Worm (Caenorhabditis elegans) whole organism, L1 larva: ENCODE results near the gene Y39A1A.18.

Experiments
- C16A3.4 ChIP-seq: fragments of 150-350 bp; optimal IDR thresholded peaks from 2 replicates; lab custom pipeline; 2014; ENCODE audit warnings: missing biosample characterization, missing genetic modification characterization
- C34B4.2 ChIP-seq: sonication (generic microtip); optimal IDR thresholded peaks from 2 replicates; lab custom pipeline; 2017; ENCODE audit warnings: mild to moderate bottlenecking, missing genetic modification characterization, missing compliant biosample characterization
- F16B12.6 ChIP-seq: fragments of 150-350 bp; optimal IDR thresholded peaks from 2 replicates; lab custom pipeline; 2014; ENCODE audit warnings: missing biosample characterization, missing genetic modification characterization
- Y116A8C.19 ChIP-seq: sonication (generic microtip); optimal IDR thresholded peaks from 2 replicates; lab custom pipeline; 2016; ENCODE audit warnings: missing compliant biosample characterization, missing genetic modification characterization, borderline replicate concordance
- aly-2 ChIP-seq: fragments of 150-350 bp; optimal IDR thresholded peaks from 2 replicates; lab custom pipeline; 2014; ENCODE audit warnings: missing biosample characterization, missing genetic modification characterization
- ceh-63 ChIP-seq: fragments of 200-800 bp; sonication (Bioruptor generic); optimal IDR thresholded peaks from 2 replicates; lab custom pipeline; 2018; ENCODE audit warnings: mild to moderate bottlenecking, missing genetic modification characterization, missing compliant biosample characterization
- ceh-82 ChIP-seq, 3 experiments: fragments of 150-350 bp in 1 of 3; sonication (generic microtip) in 2 of 3; optimal IDR thresholded peaks; 2 replicates each; lab custom pipeline; 2014 to 2017; ENCODE audit warnings: missing biosample characterization in 3 of 3, missing genetic modification characterization in 3 of 3
- ceh-88 ChIP-seq: fragments of 200-800 bp; sonication (Bioruptor generic); IDR thresholded peaks from 2 replicates; pipeline ENCODE4 v1.3.6; 2022; ENCODE audit warnings: missing genetic modification characterization, missing compliant biosample characterization
- efl-1 ChIP-seq, 4 experiments: fragments of 150-350 bp; optimal IDR thresholded peaks in 3 of 4; peaks in 1 of 4; 1 replicate in 1 of 4; 2 replicates in 3 of 4; lab custom pipeline; 2014; ENCODE audit warnings: missing biosample characterization in 2 of 4, missing genetic modification characterization in 2 of 4, missing genetic modification reagents in 2 of 4
- efl-3 ChIP-seq: fragments of 200-800 bp; sonication (Bioruptor generic); optimal IDR thresholded peaks from 2 replicates; lab custom pipeline; 2018; ENCODE audit warnings: mild to moderate bottlenecking, missing genetic modification characterization, missing compliant biosample characterization
- egl-13 ChIP-seq: sonication (generic microtip); optimal IDR thresholded peaks from 2 replicates; lab custom pipeline; 2016; ENCODE audit warnings: missing genotype, missing genetic modification reagents, missing genetic modification characterization, missing compliant biosample characterization
- elt-3 ChIP-seq, 6 experiments: fragments of 150-350 bp in 1 of 6; sonication (generic microtip); optimal IDR thresholded peaks; 2 replicates each; lab custom pipeline; 2017 to 2018; ENCODE audit warnings: missing biosample characterization in 6 of 6, missing genetic modification characterization in 6 of 6, inconsistent platforms in 1 of 6
- fkh-10 ChIP-seq: sonication (generic microtip); optimal IDR thresholded peaks from 2 replicates; lab custom pipeline; 2017; ENCODE audit warnings: missing biosample characterization, missing genetic modification reagents, missing genetic modification characterization
- grh-1 ChIP-seq: fragments of 200-800 bp; sonication (Bioruptor generic); IDR thresholded peaks from 2 replicates; pipeline ENCODE4 v1.3.6; 2022; ENCODE audit warnings: missing genetic modification reagents, missing genetic modification characterization, missing compliant biosample characterization
- hlh-17 ChIP-seq: fragments of 200-800 bp; sonication (Bioruptor generic); optimal IDR thresholded peaks from 2 replicates; lab custom pipeline; 2018; ENCODE audit warnings: missing genetic modification characterization, mild to moderate bottlenecking, missing compliant biosample characterization, moderate library complexity, borderline replicate concordance
- irx-1 ChIP-seq: sonication (generic microtip); optimal IDR thresholded peaks from 2 replicates; lab custom pipeline; 2016; ENCODE audit warnings: missing genetic modification characterization, missing compliant biosample characterization
- isw-1 ChIP-seq: fragments of 200-800 bp; sonication (Bioruptor generic); IDR thresholded peaks from 2 replicates; pipeline ENCODE4 v1.3.6; 2022; ENCODE audit warnings: missing genetic modification characterization, missing compliant biosample characterization
- jun-1 ChIP-seq: fragments of 150-350 bp; optimal IDR thresholded peaks from 2 replicates; lab custom pipeline; 2014; ENCODE audit warnings: missing biosample characterization, missing genetic modification reagents, missing genetic modification characterization
- lin-14 ChIP-seq: fragments of 200-800 bp; sonication (Bioruptor generic); optimal IDR thresholded peaks from 2 replicates; lab custom pipeline; 2018; ENCODE audit warnings: mild to moderate bottlenecking, missing genetic modification characterization, moderate library complexity, missing compliant biosample characterization
- lin-15B ChIP-seq: fragments of 150-350 bp; sonication (generic microtip); optimal IDR thresholded peaks from 3 replicates; lab custom pipeline; 2014; ENCODE audit warnings: missing biosample characterization, missing genetic modification characterization
- lin-35 ChIP-seq, 2 experiments: fragments of 150-350 bp; optimal IDR thresholded peaks; 2 replicates each; lab custom pipeline; 2014; ENCODE audit warnings: missing biosample characterization in 2 of 2, missing genetic modification characterization in 2 of 2, missing genetic modification reagents in 2 of 2
- lir-3 ChIP-seq: sonication (generic microtip); optimal IDR thresholded peaks from 2 replicates; lab custom pipeline; 2016; ENCODE audit warnings: mild to moderate bottlenecking, missing genetic modification characterization, moderate library complexity, missing compliant biosample characterization; ENCODE audit not compliant: poor library complexity
- mab-9 ChIP-seq: fragments of 200-800 bp; sonication (Bioruptor generic); IDR thresholded peaks from 2 replicates; pipeline ENCODE4 v1.3.6; 2022; ENCODE audit warnings: missing genetic modification reagents, missing genetic modification characterization, missing compliant biosample characterization
- mdl-1 ChIP-seq, 2 experiments: fragments of 150-350 bp; optimal IDR thresholded peaks; 2 replicates each; lab custom pipeline; 2014 to 2017; ENCODE audit warnings: missing biosample characterization in 2 of 2, missing genetic modification characterization in 2 of 2, inconsistent platforms in 1 of 2
- mef-2 ChIP-seq: fragments of 150-350 bp; optimal IDR thresholded peaks from 2 replicates; lab custom pipeline; 2014; ENCODE audit warnings: missing biosample characterization, missing genetic modification characterization
- mep-1 ChIP-seq: fragments of 150-350 bp; optimal IDR thresholded peaks from 2 replicates; lab custom pipeline; 2014; ENCODE audit warnings: missing biosample characterization, missing genetic modification characterization
- nhr-11 ChIP-seq: fragments of 150-350 bp; optimal IDR thresholded peaks from 2 replicates; lab custom pipeline; 2014; ENCODE audit warnings: missing biosample characterization, missing genetic modification characterization
- nhr-12 ChIP-seq: sonication (generic microtip); optimal IDR thresholded peaks from 2 replicates; lab custom pipeline; 2017; ENCODE audit warnings: missing biosample characterization, missing genetic modification characterization
- nhr-20 ChIP-seq: sonication (generic microtip); optimal IDR thresholded peaks from 2 replicates; lab custom pipeline; 2016; ENCODE audit warnings: mild to moderate bottlenecking, missing genetic modification characterization, missing compliant biosample characterization
- nhr-237 ChIP-seq: fragments of 150-350 bp; optimal IDR thresholded peaks from 2 replicates; lab custom pipeline; 2014; ENCODE audit warnings: missing biosample characterization, missing genetic modification characterization
- nhr-71 ChIP-seq: sonication (generic microtip); optimal IDR thresholded peaks from 2 replicates; lab custom pipeline; 2016; ENCODE audit warnings: mild to moderate bottlenecking, missing genetic modification characterization, moderate library complexity, missing compliant biosample characterization
- nhr-77 ChIP-seq: fragments of 150-350 bp; optimal IDR thresholded peaks from 2 replicates; lab custom pipeline; 2014; ENCODE audit warnings: missing biosample characterization, missing genetic modification characterization
- nhr-84 ChIP-seq: sonication (generic microtip); optimal IDR thresholded peaks from 2 replicates; lab custom pipeline; 2017; ENCODE audit warnings: missing biosample characterization, missing genetic modification characterization
- nhr-85 ChIP-seq: sonication (generic microtip); peaks from one replicate; lab custom pipeline; 2016; ENCODE audit warnings: missing genetic modification characterization, inconsistent platforms, missing compliant biosample characterization
- nhr-90 ChIP-seq: sonication (generic microtip); optimal IDR thresholded peaks from 2 replicates; lab custom pipeline; 2016; ENCODE audit warnings: mild to moderate bottlenecking, missing genetic modification characterization, missing compliant biosample characterization; ENCODE audit not compliant: poor library complexity
- pqm-1 ChIP-seq: sonication (generic microtip); optimal IDR thresholded peaks from 3 replicates; lab custom pipeline; 2017; ENCODE audit warnings: missing biosample characterization, missing genetic modification characterization
- snpc-4 ChIP-seq: fragments of 150-350 bp; optimal IDR thresholded peaks from 2 replicates; lab custom pipeline; 2014; ENCODE audit warnings: missing biosample characterization, missing genetic modification characterization
- snu-23 ChIP-seq: sonication (generic microtip); optimal IDR thresholded peaks from 2 replicates; lab custom pipeline; 2016; ENCODE audit warnings: missing genetic modification characterization, missing compliant biosample characterization
- sox-4 ChIP-seq: sonication (generic microtip); optimal IDR thresholded peaks from 2 replicates; lab custom pipeline; 2016; ENCODE audit warnings: missing genetic modification characterization, missing compliant biosample characterization
- sup-37 ChIP-seq: fragments of 200-800 bp; sonication (Bioruptor generic); optimal IDR thresholded peaks from 2 replicates; lab custom pipeline; 2018; ENCODE audit warnings: mild to moderate bottlenecking, missing genetic modification characterization, missing compliant biosample characterization
- swsn-7 ChIP-seq: sonication (generic microtip); optimal IDR thresholded peaks from 2 replicates; lab custom pipeline; 2016; ENCODE audit warnings: missing genetic modification characterization, missing compliant biosample characterization
- tbx-2 ChIP-seq: sonication (generic microtip); optimal IDR thresholded peaks from 2 replicates; lab custom pipeline; 2016; ENCODE audit warnings: missing genetic modification characterization, missing compliant biosample characterization
- unc-130 ChIP-seq: fragments of 150-350 bp; optimal IDR thresholded peaks from 2 replicates; lab custom pipeline; 2017; ENCODE audit warnings: missing biosample characterization, missing genetic modification characterization, inconsistent platforms
- unc-30 ChIP-seq: sonication (generic microtip); optimal IDR thresholded peaks from 2 replicates; lab custom pipeline; 2017; ENCODE audit warnings: missing biosample characterization, missing genetic modification characterization
- unc-98 ChIP-seq: fragments of 200-800 bp; sonication (Bioruptor generic); IDR thresholded peaks from 2 replicates; pipeline ENCODE4 v1.3.6; 2022; ENCODE audit warnings: missing genetic modification characterization, missing compliant biosample characterization
- vab-15 ChIP-seq: sonication (generic microtip); optimal IDR thresholded peaks from 2 replicates; lab custom pipeline; 2017; ENCODE audit warnings: missing genotype, mild to moderate bottlenecking, missing genetic modification characterization, missing compliant biosample characterization
- xbp-1 ChIP-seq: sonication (generic microtip); optimal IDR thresholded peaks from 2 replicates; lab custom pipeline; 2016; ENCODE audit warnings: missing genetic modification characterization, missing compliant biosample characterization
- zip-4 ChIP-seq: fragments of 200-800 bp; sonication (Bioruptor generic); optimal IDR thresholded peaks from 2 replicates; lab custom pipeline; 2018; ENCODE audit warnings: mild to moderate bottlenecking, missing genetic modification characterization, moderate library complexity, missing compliant biosample characterization
- ztf-4 ChIP-seq: fragments of 150-350 bp; optimal IDR thresholded peaks from 2 replicates; lab custom pipeline; 2014; ENCODE audit warnings: missing biosample characterization, missing genetic modification characterization

Y39A1A.18 gene

ce11 chrIII:10707461-10707860 lies 13.2 kb upstream of the Y39A1A.18 start, which contains the start of gene mrpl-12:
Gene mrpl-12 (plus strand): TSS chrIII:10707761.
- TF ChIP-seq unc-130 (no peak), efl-1 (optimal IDR thresholded peaks at IDR 0.05; lab: Kevin White, UChicago) (no peak), efl-1 (GFP tag; optimal IDR thresholded peaks at IDR 0.05 in 1 of 2; lab: Kevin White, UChicago) (no peak), lir-3 (tag; lab: Kevin White, UChicago) (no peak), egl-13 (tag; lab: Kevin White, UChicago) (no peak)

- peak; percentile 84 to 86 for TF ChIP-seq efl-1 (optimal IDR thresholded peaks at IDR 0.05; lab: Kevin White, UChicago)
- peak; percentile 80 to 98 for TF ChIP-seq efl-1 (GFP tag; optimal IDR thresholded peaks at IDR 0.05 in 1 of 2; lab: Kevin White, UChicago)
- TF ChIP-seq mab-9 (GFP tag; lab: Robert Waterston, UW), result peak; percentile 80
- no peak for TF ChIP-seq lin-14 (GFP tag; lab: Kevin White, UChicago)
- no peak for TF ChIP-seq pqm-1
- TF ChIP-seq snpc-4 (tag; lab: Kevin White, UChicago), result peak; percentile 79
- peak; percentile 86 for TF ChIP-seq swsn-7 (tag; lab: Kevin White, UChicago)
- no peak for TF ChIP-seq lir-3 (tag; lab: Kevin White, UChicago)
- TF ChIP-seq unc-130, result peak; percentile 73
- TF ChIP-seq jun-1 (tag; lab: Kevin White, UChicago), result peak; percentile 81
- peak; percentile 84 for TF ChIP-seq nhr-77 (tag; lab: Kevin White, UChicago)
- peak; percentile 87 for TF ChIP-seq tbx-2 (tag; lab: Kevin White, UChicago)
- peak; percentile 83 for TF ChIP-seq xbp-1
- peak; percentile 90 for TF ChIP-seq snu-23 (GFP tag; lab: Kevin White, UChicago)
- TF ChIP-seq sup-37 (GFP tag; lab: Kevin White, UChicago), result peak; percentile 70
- peak; percentile 75 for TF ChIP-seq grh-1 (GFP tag; lab: Robert Waterston, UW)
- TF ChIP-seq mef-2 (tag; lab: Kevin White, UChicago), result peak; percentile 33
- peak; percentile 76 for TF ChIP-seq zip-4 (GFP tag; lab: Kevin White, UChicago)
- peak; percentile 87 for TF ChIP-seq fkh-10 (GFP tag; lab: Kevin White, UChicago)
- peak; percentile 89 for TF ChIP-seq nhr-71
- peak; percentile 69 for TF ChIP-seq lin-15B (tag; lab: Kevin White, UChicago)
- no peak for TF ChIP-seq hlh-17 (GFP tag; lab: Kevin White, UChicago)
- peak; percentile 20 for TF ChIP-seq C34B4.2
- TF ChIP-seq F16B12.6 (tag; lab: Kevin White, UChicago), result peak; percentile 73
- peak; percentile 71 for TF ChIP-seq C16A3.4
- TF ChIP-seq nhr-11, result peak; percentile 35
- no peak for TF ChIP-seq nhr-237
- TF ChIP-seq elt-3 (tag; optimal IDR thresholded peaks at IDR 0.05; lab: Kevin White, UChicago), result peak in 2 of 6 experiments; percentile 7 to 22
- TF ChIP-seq unc-98 (GFP tag; lab: Robert Waterston, UW), result no peak
- peak; percentile 46 for TF ChIP-seq efl-3
- TF ChIP-seq nhr-12, result no peak
- no peak for TF ChIP-seq nhr-84 (tag; lab: Kevin White, UChicago)
- peak; percentile 86 for TF ChIP-seq nhr-90
- TF ChIP-seq isw-1 (GFP tag; lab: Robert Waterston, UW), result peak; percentile 78
- TF ChIP-seq mep-1 (tag; lab: Kevin White, UChicago), result peak; percentile 88
- no peak for TF ChIP-seq Y116A8C.19 (tag; lab: Kevin White, UChicago)
- no peak for TF ChIP-seq ceh-63 (GFP tag; lab: Kevin White, UChicago)
- TF ChIP-seq ceh-88, result peak; percentile 45; the same call in 1 of the 2 replicates
- peak; percentile 78 for TF ChIP-seq nhr-20 (tag; lab: Kevin White, UChicago)
- TF ChIP-seq egl-13 (tag; lab: Kevin White, UChicago), result peak; percentile 64
- TF ChIP-seq irx-1, result peak; percentile 87
- TF ChIP-seq nhr-85 (tag; lab: Kevin White, UChicago), result peak; percentile 94
- TF ChIP-seq mdl-1 (tag; optimal IDR thresholded peaks at IDR 0.05; lab: Kevin White, UChicago), result peak in 1 of 2 experiments; percentile 66
- peak; percentile 83 to 88 for TF ChIP-seq lin-35 (GFP tag; optimal IDR thresholded peaks at IDR 0.05; lab: Kevin White, UChicago)
- TF ChIP-seq aly-2 (tag; lab: Kevin White, UChicago), result peak; percentile 86
- peak; percentile 84 to 93 (median 86) for TF ChIP-seq ceh-82 (tag; optimal IDR thresholded peaks at IDR 0.05; lab: Kevin White, UChicago)
- TF ChIP-seq unc-30 (tag; lab: Kevin White, UChicago), result no peak
- peak; percentile 76 for TF ChIP-seq sox-4 (tag; lab: Kevin White, UChicago)
- TF ChIP-seq ztf-4, result peak; percentile 66
- TF ChIP-seq vab-15 (tag; lab: Kevin White, UChicago), result no peak
Observed at ce11 chrIII:10706972-10707438, 12.7 kb upstream of the Y39A1A.18 start, which contains the start of the genes Y39A1A.21 and Y39A1A.22. Gene Y39A1A.21 (minus strand): TSS chrIII:10707022. Gene Y39A1A.22 (minus strand): TSS chrIII:10707028.
